Fruit fly (Drosophila melanogaster) whole organism, embryonic: Measurements from ENCODE around the gene blot.
A peak's percentile ranks its signal among the peaks of the same experiment; 100 is the strongest.

ENCODE experiments used
- Abd-B ChIP-seq: fragments of 200-800 bp; sonication (Bioruptor generic); optimal IDR thresholded peaks from 2 replicates; lab custom pipeline; 2018; ENCODE audit warnings: missing biosample characterization, mild to moderate bottlenecking, missing genetic modification characterization, moderate library complexity
- Adf1 ChIP-seq: fragments of 200-800 bp; sonication (Bioruptor generic); IDR thresholded peaks from 2 replicates; pipeline ENCODE4 v1.3.6; 2022; ENCODE audit warnings: missing biosample characterization, missing genetic modification characterization
- B-H1 ChIP-seq: fragments of 200-800 bp; sonication (Bioruptor generic); IDR thresholded peaks from 3 replicates; pipeline ENCODE4 v1.3.6; 2022; ENCODE audit warnings: missing biosample characterization, missing genetic modification characterization
- Blimp-1 ChIP-seq: fragments of 200-800 bp; sonication (Bioruptor generic); optimal IDR thresholded peaks from 3 replicates; lab custom pipeline; 2018; ENCODE audit warnings: missing biosample characterization, missing genetic modification characterization, mild to moderate bottlenecking, moderate library complexity, missing genetic modification reagents
- CG10321 ChIP-seq: fragments of 200-800 bp; sonication (Bioruptor generic); IDR thresholded peaks from 2 replicates; pipeline ENCODE4 v1.3.6; 2022; ENCODE audit warnings: missing biosample characterization, missing genetic modification characterization
- CG10959 ChIP-seq: fragments of 200-800 bp; sonication (Bioruptor generic); IDR thresholded peaks from 2 replicates; pipeline ENCODE4 v1.3.6; 2022; ENCODE audit warnings: missing biosample characterization, missing genetic modification characterization
- CG11696 ChIP-seq: fragments of 200-800 bp; sonication (Bioruptor generic); IDR thresholded peaks from 2 replicates; pipeline ENCODE4 v1.3.6; 2022; ENCODE audit warnings: missing biosample characterization, missing genetic modification characterization
- CG14965 ChIP-seq: fragments of 200-800 bp; sonication (Bioruptor generic); optimal IDR thresholded peaks from 2 replicates; lab custom pipeline; 2016; ENCODE audit warnings: missing biosample characterization, missing genetic modification characterization, borderline replicate concordance
- CG1529 ChIP-seq: fragments of 200-800 bp; sonication (Bioruptor generic); optimal IDR thresholded peaks from 3 replicates; lab custom pipeline; 2018; ENCODE audit warnings: missing biosample characterization, missing genetic modification characterization
- CG1603 ChIP-seq: fragments of 200-800 bp; sonication (Bioruptor generic); optimal IDR thresholded peaks from 2 replicates; lab custom pipeline; 2019; ENCODE audit warnings: missing biosample characterization, mild to moderate bottlenecking, missing genetic modification characterization, moderate library complexity
- CG1792 ChIP-seq: fragments of 200-800 bp; sonication (Bioruptor generic); optimal IDR thresholded peaks from 2 replicates; lab custom pipeline; 2016; ENCODE audit warnings: missing biosample characterization, missing genetic modification characterization
- CG30431 ChIP-seq: fragments of 200-800 bp; sonication (Bioruptor generic); optimal IDR thresholded peaks from 2 replicates; lab custom pipeline; 2017; ENCODE audit warnings: missing biosample characterization, missing genetic modification characterization
- CG31441 ChIP-seq: fragments of 200-800 bp; sonication (Bioruptor generic); IDR thresholded peaks from 2 replicates; pipeline ENCODE4 v1.3.6; 2022; ENCODE audit warnings: missing biosample characterization, missing genetic modification characterization
- CG3838 ChIP-seq: fragments of 200-800 bp; sonication (Bioruptor generic); optimal IDR thresholded peaks from 3 replicates; lab custom pipeline; 2016; ENCODE audit warnings: missing biosample characterization, missing genetic modification characterization
- CG6272 ChIP-seq: fragments of 200-800 bp; sonication (Bioruptor generic); IDR thresholded peaks from 2 replicates; pipeline ENCODE4 v1.3.6; 2022; ENCODE audit warnings: missing biosample characterization, missing genetic modification characterization
- CG7556 ChIP-seq: fragments of 200-800 bp; sonication (Bioruptor generic); optimal IDR thresholded peaks from 2 replicates; lab custom pipeline; 2017; ENCODE audit warnings: missing biosample characterization, mild to moderate bottlenecking, missing genetic modification characterization
- CG7928 ChIP-seq: fragments of 200-800 bp; sonication (Bioruptor generic); optimal IDR thresholded peaks from 2 replicates; lab custom pipeline; 2017; ENCODE audit warnings: missing biosample characterization, mild to moderate bottlenecking, missing genetic modification characterization
- CG7987 ChIP-seq: fragments of 200-800 bp; sonication (Bioruptor generic); optimal IDR thresholded peaks from 2 replicates; lab custom pipeline; 2018; ENCODE audit warnings: missing biosample characterization, mild to moderate bottlenecking, missing genetic modification characterization, moderate library complexity
- CG8281 ChIP-seq: fragments of 200-800 bp; sonication (Bioruptor generic); optimal IDR thresholded peaks from 2 replicates; lab custom pipeline; 2018; ENCODE audit warnings: missing biosample characterization, mild to moderate bottlenecking, missing genetic modification characterization, moderate library complexity
- CG9727 ChIP-seq: fragments of 200-800 bp; sonication (Bioruptor generic); optimal IDR thresholded peaks from 3 replicates; lab custom pipeline; 2017; ENCODE audit warnings: missing biosample characterization, mild to moderate bottlenecking, missing genetic modification characterization
- CG9817 ChIP-seq: fragments of 200-800 bp; sonication (Bioruptor generic); optimal IDR thresholded peaks from 2 replicates; lab custom pipeline; 2018; ENCODE audit warnings: missing biosample characterization, mild to moderate bottlenecking, missing genetic modification characterization, moderate library complexity
- CG9876 ChIP-seq: fragments of 200-800 bp; sonication (Bioruptor generic); optimal IDR thresholded peaks from 2 replicates; lab custom pipeline; 2016; ENCODE audit warnings: missing biosample characterization, missing genetic modification characterization
- CG9932 ChIP-seq: fragments of 200-800 bp; sonication (Bioruptor generic); IDR thresholded peaks from 2 replicates; pipeline ENCODE4 v1.3.6; 2022; ENCODE audit warnings: missing biosample characterization, missing genetic modification characterization
- D19A ChIP-seq: fragments of 200-800 bp; optimal IDR thresholded peaks from 3 replicates; lab custom pipeline; 2019; ENCODE audit warnings: missing biosample characterization, mild to moderate bottlenecking, missing genetic modification characterization, moderate library complexity
- Dref ChIP-seq: fragments of 200-800 bp; sonication (Bioruptor generic); IDR thresholded peaks from 2 replicates; pipeline ENCODE4 v1.3.6; 2022; ENCODE audit warnings: missing biosample characterization, missing genetic modification characterization
- Elba2 ChIP-seq: fragments of 200-800 bp; sonication (Bioruptor generic); optimal IDR thresholded peaks from 3 replicates; lab custom pipeline; 2016; ENCODE audit warnings: missing biosample characterization, missing genetic modification characterization
- Ets97D ChIP-seq: fragments of 200-800 bp; sonication (Bioruptor generic); optimal IDR thresholded peaks from 3 replicates; lab custom pipeline; 2016; ENCODE audit warnings: missing biosample characterization, missing genetic modification characterization
- Fer2 ChIP-seq: fragments of 200-800 bp; sonication (Bioruptor generic); optimal IDR thresholded peaks from 2 replicates; lab custom pipeline; 2018; ENCODE audit warnings: missing biosample characterization, mild to moderate bottlenecking, missing genetic modification characterization, moderate library complexity
- Fer3 ChIP-seq: fragments of 200-800 bp; sonication (Bioruptor generic); optimal IDR thresholded peaks from 2 replicates; lab custom pipeline; 2018; ENCODE audit warnings: missing biosample characterization, mild to moderate bottlenecking, missing genetic modification characterization, moderate library complexity
- H15 ChIP-seq: fragments of 200-800 bp; sonication (Bioruptor generic); IDR thresholded peaks from 3 replicates; pipeline ENCODE4 v1.3.6; 2022; ENCODE audit warnings: missing biosample characterization, missing genetic modification characterization
- MBD-R2 ChIP-seq: fragments of 200-800 bp; sonication (Bioruptor generic); IDR thresholded peaks from 2 replicates; pipeline ENCODE4 v1.3.6; 2022; ENCODE audit warnings: missing biosample characterization, missing genetic modification characterization
- Poxn ChIP-seq: fragments of 200-800 bp; sonication (Bioruptor generic); IDR thresholded peaks from 2 replicates; pipeline ENCODE4 v1.3.6; 2022; ENCODE audit warnings: missing biosample characterization, missing genetic modification characterization
- Sox102F ChIP-seq: fragments of 200-800 bp; sonication (Bioruptor generic); optimal IDR thresholded peaks from 2 replicates; lab custom pipeline; 2018; ENCODE audit warnings: missing biosample characterization, mild to moderate bottlenecking, missing genetic modification characterization, moderate library complexity
- az2 ChIP-seq: fragments of 200-800 bp; sonication (Bioruptor generic); optimal IDR thresholded peaks from 3 replicates; lab custom pipeline; 2016; ENCODE audit warnings: missing biosample characterization, missing genetic modification characterization
- cad ChIP-seq: fragments of >200 bp; optimal IDR thresholded peaks from 2 replicates; lab custom pipeline; 2017; ENCODE audit warnings: missing biosample characterization, missing genetic modification characterization
- caup ChIP-seq: fragments of 200-800 bp; sonication (Bioruptor generic); optimal IDR thresholded peaks from 3 replicates; lab custom pipeline; 2017; ENCODE audit warnings: missing biosample characterization, mild to moderate bottlenecking, missing genetic modification characterization, moderate library complexity; ENCODE audit not compliant: severe bottlenecking
- danr ChIP-seq: fragments of 200-800 bp; sonication (Bioruptor generic); IDR thresholded peaks from 2 replicates; pipeline ENCODE4 v1.3.6; 2022; ENCODE audit warnings: missing biosample characterization, missing genetic modification characterization
- fru ChIP-seq: fragments of >200 bp; optimal IDR thresholded peaks from 2 replicates; lab custom pipeline; 2017
- gsb ChIP-seq: fragments of 200-800 bp; sonication (Bioruptor generic); IDR thresholded peaks from 2 replicates; pipeline ENCODE4 v1.3.6; 2022; ENCODE audit warnings: missing biosample characterization, missing genetic modification characterization
- hbn ChIP-seq: fragments of 200-800 bp; sonication (Bioruptor generic); IDR thresholded peaks from 2 replicates; pipeline ENCODE4 v1.3.6; 2022; ENCODE audit warnings: missing biosample characterization, missing genetic modification characterization; ENCODE audit not compliant: partially characterized antibody
- kay ChIP-seq: fragments of 200-800 bp; sonication (Bioruptor generic); optimal IDR thresholded peaks from 2 replicates; lab custom pipeline; 2016; ENCODE audit warnings: missing biosample characterization, missing genetic modification characterization
- knrl ChIP-seq: fragments of 200-800 bp; sonication (Bioruptor generic); IDR thresholded peaks from 3 replicates; pipeline ENCODE4 v1.3.6; 2022; ENCODE audit warnings: missing biosample characterization, missing genetic modification characterization; ENCODE audit not compliant: partially characterized antibody
- lab ChIP-seq: fragments of 200-800 bp; sonication (Bioruptor generic); optimal IDR thresholded peaks from 3 replicates; lab custom pipeline; 2017; ENCODE audit warnings: missing biosample characterization, missing genetic modification characterization, mild to moderate bottlenecking, moderate library complexity, missing genetic modification reagents
- lola ChIP-seq, 3 experiments: fragments of >200 bp in 2 of 3; fragments of 200-800 bp in 1 of 3; sonication (Bioruptor generic) in 1 of 3; optimal IDR thresholded peaks; 2 replicates each; lab custom pipeline; 2017 to 2019; ENCODE audit warnings: missing biosample characterization in 3 of 3, missing genetic modification characterization in 3 of 3, mild to moderate bottlenecking in 1 of 3, moderate library complexity in 1 of 3
- pita ChIP-seq: fragments of 200-800 bp; sonication (Bioruptor generic); optimal IDR thresholded peaks from 2 replicates; lab custom pipeline; 2017; ENCODE audit warnings: missing biosample characterization, mild to moderate bottlenecking, missing genetic modification characterization
- pum ChIP-seq: fragments of 200-800 bp; sonication (Bioruptor generic); optimal IDR thresholded peaks from 2 replicates; lab custom pipeline; 2016; ENCODE audit warnings: missing biosample characterization, missing genetic modification characterization
- sna ChIP-seq: fragments of 200-800 bp; sonication (Bioruptor generic); IDR thresholded peaks from 2 replicates; pipeline ENCODE4 v1.3.6; 2022; ENCODE audit warnings: missing biosample characterization, missing genetic modification characterization; ENCODE audit not compliant: partially characterized antibody
- stc ChIP-seq: fragments of 200-800 bp; sonication (Bioruptor generic); IDR thresholded peaks from 2 replicates; pipeline ENCODE4 v1.3.6; 2022; ENCODE audit warnings: missing biosample characterization, missing genetic modification characterization
- sug ChIP-seq: fragments of 200-800 bp; optimal IDR thresholded peaks from 2 replicates; lab custom pipeline; 2019; ENCODE audit warnings: missing biosample characterization, mild to moderate bottlenecking, missing genetic modification characterization, moderate library complexity
- tll ChIP-seq, 2 experiments: fragments of 200-800 bp in 1 of 2; fragments of >200 bp in 1 of 2; sonication (Bioruptor generic) in 1 of 2; optimal IDR thresholded peaks; 2 replicates each; lab custom pipeline; 2017 to 2019; ENCODE audit warnings: missing biosample characterization in 2 of 2, missing genetic modification characterization in 2 of 2, mild to moderate bottlenecking in 1 of 2, moderate library complexity in 1 of 2
- zen ChIP-seq: fragments of 200-800 bp; sonication (Bioruptor generic); optimal IDR thresholded peaks from 3 replicates; lab custom pipeline; 2018; ENCODE audit warnings: missing biosample characterization, mild to moderate bottlenecking, missing genetic modification characterization, moderate library complexity
- zfh1 ChIP-seq: fragments of 200-800 bp; sonication (Bioruptor generic); IDR thresholded peaks from 3 replicates; pipeline ENCODE4 v1.3.6; 2022; ENCODE audit warnings: missing biosample characterization, missing genetic modification characterization

blot gene

DNA sequence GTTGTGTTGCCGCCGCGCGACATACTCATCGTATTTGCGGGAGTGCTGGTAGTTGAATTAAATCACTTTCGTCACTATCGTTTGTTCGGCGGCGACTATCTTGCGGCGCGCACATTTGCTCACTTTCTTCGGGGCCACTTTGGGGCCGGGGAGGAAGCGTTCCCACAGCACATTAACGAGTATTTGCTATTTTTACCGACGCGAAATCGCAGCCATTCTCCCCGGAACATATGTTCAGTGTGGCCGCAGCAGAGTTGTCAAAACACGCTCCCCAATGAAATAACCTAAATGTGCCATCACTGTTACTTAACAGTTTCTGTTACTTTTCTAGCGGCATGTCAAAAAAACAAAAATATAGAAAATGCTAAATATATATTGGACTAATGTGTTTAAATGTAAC is 11.6 kb upstream of the blot start, which contains the start of gene frc (continued):
- no peak for TF ChIP-seq cad (GFP tag; lab: Kevin White, UChicago)
- no peak for TF ChIP-seq Abd-B
- TF ChIP-seq hbn = peak; percentile 27; the same call in 1 of the 2 replicates
- TF ChIP-seq Fer3 (tag; lab: Kevin White, UChicago) = no peak
- TF ChIP-seq kay (GFP tag; lab: Kevin White, UChicago) = no peak
- no peak for TF ChIP-seq CG9727
- no peak for TF ChIP-seq Blimp-1 (GFP tag; lab: Kevin White, UChicago)
- TF ChIP-seq CG10959 (GFP tag; lab: Robert Waterston, UW) = no peak
- no peak for TF ChIP-seq zen (tag; lab: Kevin White, UChicago)
- peak; percentile 65 for TF ChIP-seq MBD-R2 (GFP tag; lab: Robert Waterston, UW)
- no peak for TF ChIP-seq CG9932 (GFP tag; lab: Robert Waterston, UW)
- TF ChIP-seq Sox102F (GFP tag; lab: Kevin White, UChicago) = no peak
- TF ChIP-seq lab (GFP tag; lab: Kevin White, UChicago) = no peak
- TF ChIP-seq CG7928 (GFP tag; lab: Kevin White, UChicago) = no peak
- TF ChIP-seq Adf1 (GFP tag; lab: Robert Waterston, UW) = no peak
- no peak for TF ChIP-seq B-H1 (GFP tag; lab: Robert Waterston, UW)
- TF ChIP-seq CG1792 (GFP tag; lab: Kevin White, UChicago) = no peak
- no peak for TF ChIP-seq CG6272 (GFP tag; lab: Robert Waterston, UW)
- no peak for TF ChIP-seq CG9876 (GFP tag; lab: Kevin White, UChicago)
- TF ChIP-seq CG30431 (GFP tag; lab: Kevin White, UChicago) = no peak
- TF ChIP-seq CG10321 (GFP tag; lab: Robert Waterston, UW) = no peak
- no peak for TF ChIP-seq Poxn (GFP tag; lab: Robert Waterston, UW)
- no peak for TF ChIP-seq CG8281 (tag; lab: Kevin White, UChicago)
- TF ChIP-seq D19A (tag; lab: Kevin White, UChicago) = no peak
- TF ChIP-seq az2 = no peak
- no peak for TF ChIP-seq Fer2 (tag; lab: Kevin White, UChicago)
- TF ChIP-seq stc (GFP tag; lab: Robert Waterston, UW) = no peak
- no peak for TF ChIP-seq CG11696
- no peak for TF ChIP-seq CG1529
- TF ChIP-seq sug (tag; lab: Kevin White, UChicago) = no peak
- no peak for TF ChIP-seq Ets97D (GFP tag; lab: Kevin White, UChicago)
- TF ChIP-seq CG7556 (GFP tag; lab: Kevin White, UChicago) = no peak
- TF ChIP-seq pita (GFP tag; lab: Kevin White, UChicago) = no peak
- TF ChIP-seq gsb (GFP tag; lab: Robert Waterston, UW) = no peak
- no peak for TF ChIP-seq CG31441 (GFP tag; lab: Robert Waterston, UW)
- TF ChIP-seq pum (GFP tag; lab: Kevin White, UChicago) = no peak
- TF ChIP-seq CG7987 (GFP tag; lab: Kevin White, UChicago) = no peak
- no peak for TF ChIP-seq Dref
- TF ChIP-seq tll (GFP tag; optimal IDR thresholded peaks at IDR 0.05; lab: Kevin White, UChicago) = no peak
- TF ChIP-seq fru (lab: Kevin White, UChicago) = no peak
- TF ChIP-seq CG14965 (GFP tag; lab: Kevin White, UChicago) = no peak
- TF ChIP-seq CG9817 (tag; lab: Kevin White, UChicago) = no peak
- no peak for TF ChIP-seq Elba2 (GFP tag; lab: Kevin White, UChicago)
- TF ChIP-seq lola (GFP tag; optimal IDR thresholded peaks at IDR 0.05; lab: Kevin White, UChicago) = no peak
- TF ChIP-seq sna (GFP tag; lab: Robert Waterston, UW) = no peak
- no peak for TF ChIP-seq knrl
- TF ChIP-seq zfh1 (GFP tag; lab: Robert Waterston, UW) = no peak
- no peak for TF ChIP-seq H15
- TF ChIP-seq caup (GFP tag; lab: Kevin White, UChicago) = no peak
- no peak for TF ChIP-seq CG3838
- TF ChIP-seq CG1603 (tag; lab: Kevin White, UChicago) = peak; percentile 5
- no peak for TF ChIP-seq danr (GFP tag; lab: Robert Waterston, UW)
